Fruit fly (Drosophila melanogaster) whole organism, prepupa: ENCODE measurements around the gene SamDC.

ENCODE experiments used
- CG10631 ChIP-seq: fragments of 200-800 bp; sonication (Bioruptor generic); optimal IDR thresholded peaks from 2 replicates; lab custom pipeline; 2016; ENCODE audit warnings: missing biosample characterization, missing genetic modification characterization
- CG10669 ChIP-seq: fragments of 200-800 bp; sonication (Bioruptor generic); optimal IDR thresholded peaks from 3 replicates; lab custom pipeline; 2018; ENCODE audit warnings: missing biosample characterization, mild to moderate bottlenecking, missing genetic modification characterization, moderate library complexity
- CG11762 ChIP-seq: fragments of 200-800 bp; sonication (Bioruptor generic); optimal IDR thresholded peaks from 3 replicates; lab custom pipeline; 2016; ENCODE audit warnings: missing biosample characterization, missing genetic modification characterization; ENCODE audit not compliant: insufficient read depth
- CG11902 ChIP-seq: fragments of 200-800 bp; sonication (Bioruptor generic); optimal IDR thresholded peaks from 3 replicates; lab custom pipeline; 2016; ENCODE audit warnings: missing biosample characterization, missing genetic modification characterization
- CG3032 ChIP-seq: fragments of 200-800 bp; optimal IDR thresholded peaks from 2 replicates; lab custom pipeline; 2019; ENCODE audit warnings: missing biosample characterization, mild to moderate bottlenecking, missing genetic modification characterization, moderate library complexity
- CG31627 ChIP-seq: fragments of 200-800 bp; sonication (Bioruptor generic); optimal IDR thresholded peaks from 3 replicates; lab custom pipeline; 2016; ENCODE audit warnings: missing biosample characterization, missing genetic modification characterization
- CG32006 ChIP-seq: fragments of 200-800 bp; sonication (Bioruptor generic); optimal IDR thresholded peaks from 3 replicates; lab custom pipeline; 2017; ENCODE audit warnings: missing biosample characterization, mild to moderate bottlenecking, missing genetic modification characterization
- CG4318 ChIP-seq: fragments of 200-800 bp; sonication (Bioruptor generic); optimal IDR thresholded peaks from 3 replicates; lab custom pipeline; 2017; ENCODE audit warnings: missing biosample characterization, mild to moderate bottlenecking, missing genetic modification characterization
- CG6163 ChIP-seq: fragments of 200-800 bp; sonication (Bioruptor generic); IDR thresholded peaks from 3 replicates; pipeline ENCODE4 v1.3.6; 2022; ENCODE audit warnings: missing biosample characterization, missing genetic modification characterization
- CG6808 ChIP-seq: fragments of 200-800 bp; sonication (Bioruptor generic); optimal IDR thresholded peaks from 3 replicates; lab custom pipeline; 2017; ENCODE audit warnings: missing biosample characterization, missing genetic modification characterization, mild to moderate bottlenecking, moderate library complexity, missing genetic modification reagents
- CG6854 ChIP-seq: fragments of 200-800 bp; sonication (Bioruptor generic); optimal IDR thresholded peaks from 2 replicates; lab custom pipeline; 2017; ENCODE audit warnings: missing biosample characterization, mild to moderate bottlenecking, missing genetic modification characterization
- CG7368 ChIP-seq: fragments of 200-800 bp; sonication (Bioruptor generic); optimal IDR thresholded peaks from 3 replicates; lab custom pipeline; 2016; ENCODE audit warnings: missing biosample characterization, missing genetic modification characterization
- CG8119 ChIP-seq: fragments of 200-800 bp; sonication (Bioruptor generic); IDR thresholded peaks from 3 replicates; pipeline ENCODE4 v1.3.6; 2022; ENCODE audit warnings: missing biosample characterization, missing genetic modification characterization
- CG8319 ChIP-seq: fragments of 200-800 bp; sonication (Bioruptor generic); optimal IDR thresholded peaks from 3 replicates; lab custom pipeline; 2016; ENCODE audit warnings: missing biosample characterization, missing genetic modification characterization
- CG8632 ChIP-seq: fragments of 200-800 bp; sonication (Bioruptor generic); optimal IDR thresholded peaks from 3 replicates; lab custom pipeline; 2016; ENCODE audit warnings: missing biosample characterization, missing genetic modification characterization
- Eip75B ChIP-seq: fragments of 200-800 bp; sonication (Bioruptor generic); optimal IDR thresholded peaks from 3 replicates; lab custom pipeline; 2016; ENCODE audit warnings: missing biosample characterization, missing genetic modification characterization
- Eip78C ChIP-seq: fragments of 200-800 bp; sonication (Bioruptor generic); peaks from one replicate; lab custom pipeline; 2016; ENCODE audit warnings: missing biosample characterization, missing genetic modification characterization
- Eip93F ChIP-seq: fragments of 200-800 bp; sonication (Bioruptor generic); optimal IDR thresholded peaks from 2 replicates; lab custom pipeline; 2016; ENCODE audit warnings: missing biosample characterization, mild to moderate bottlenecking, missing genetic modification characterization
- Ets21C ChIP-seq: fragments of 200-800 bp; sonication (Bioruptor generic); optimal IDR thresholded peaks from 3 replicates; lab custom pipeline; 2016; ENCODE audit warnings: missing biosample characterization, missing genetic modification characterization
- Ets96B ChIP-seq: fragments of 200-800 bp; optimal IDR thresholded peaks from 2 replicates; lab custom pipeline; 2019; ENCODE audit warnings: missing biosample characterization, mild to moderate bottlenecking, missing genetic modification characterization, moderate library complexity
- Gug ChIP-seq: fragments of 200-800 bp; sonication (Bioruptor generic); IDR thresholded peaks from 2 replicates; pipeline ENCODE4 v1.3.6; 2022; ENCODE audit warnings: missing biosample characterization, missing genetic modification characterization
- Hr38 ChIP-seq: sonication (Bioruptor generic); optimal IDR thresholded peaks from 2 replicates; lab custom pipeline; 2016; ENCODE audit warnings: missing biosample characterization, missing genetic modification characterization
- Lpt ChIP-seq: fragments of 200-800 bp; sonication (Bioruptor generic); optimal IDR thresholded peaks from 3 replicates; lab custom pipeline; 2016; ENCODE audit warnings: missing biosample characterization, missing genetic modification characterization
- Sox14 ChIP-seq: fragments of 200-800 bp; sonication (Bioruptor generic); optimal IDR thresholded peaks from 3 replicates; lab custom pipeline; 2016; ENCODE audit warnings: missing biosample characterization, missing genetic modification characterization
- Sox15 ChIP-seq: fragments of 200-800 bp; sonication (Bioruptor generic); optimal IDR thresholded peaks from 3 replicates; lab custom pipeline; 2016; ENCODE audit warnings: missing biosample characterization, missing genetic modification characterization
- achi ChIP-seq: fragments of 200-800 bp; sonication (Bioruptor generic); optimal IDR thresholded peaks from 3 replicates; lab custom pipeline; 2016; ENCODE audit warnings: missing biosample characterization, missing genetic modification characterization
- acj6 ChIP-seq: fragments of 200-800 bp; sonication (Bioruptor generic); optimal IDR thresholded peaks from 3 replicates; lab custom pipeline; 2016; ENCODE audit warnings: missing biosample characterization, missing genetic modification characterization
- cyc ChIP-seq: fragments of 200-800 bp; sonication (Bioruptor generic); optimal IDR thresholded peaks from 3 replicates; lab custom pipeline; 2016; ENCODE audit warnings: missing biosample characterization, missing genetic modification characterization
- esn ChIP-seq: fragments of 200-800 bp; sonication (Bioruptor generic); optimal IDR thresholded peaks from 2 replicates; lab custom pipeline; 2016; ENCODE audit warnings: missing biosample characterization, mild to moderate bottlenecking, missing genetic modification characterization, moderate library complexity
- fd85E ChIP-seq: fragments of 200-800 bp; sonication (Bioruptor generic); optimal IDR thresholded peaks from 3 replicates; lab custom pipeline; 2016; ENCODE audit warnings: missing biosample characterization, missing genetic modification characterization
- fkh ChIP-seq: fragments of 200-800 bp; sonication (Bioruptor generic); optimal IDR thresholded peaks from 3 replicates; lab custom pipeline; 2017; ENCODE audit warnings: missing biosample characterization, mild to moderate bottlenecking, missing genetic modification characterization, moderate library complexity
- lz ChIP-seq: fragments of 200-800 bp; sonication (Bioruptor generic); optimal IDR thresholded peaks from 3 replicates; lab custom pipeline; 2016; ENCODE audit warnings: missing biosample characterization, missing genetic modification characterization
- pdm3 ChIP-seq: fragments of 200-800 bp; sonication (Bioruptor generic); optimal IDR thresholded peaks from 3 replicates; lab custom pipeline; 2016; ENCODE audit warnings: missing biosample characterization, missing genetic modification characterization
- salr ChIP-seq, 2 experiments: fragments of 200-800 bp; sonication (Bioruptor generic); optimal IDR thresholded peaks; 3 replicates each; lab custom pipeline; 2016 to 2018; ENCODE audit warnings: missing biosample characterization in 2 of 2, missing genetic modification characterization in 2 of 2, mild to moderate bottlenecking in 1 of 2
- ss ChIP-seq, 2 experiments: fragments of 200-800 bp; sonication (Bioruptor generic); optimal IDR thresholded peaks; 2 replicates in 1 of 2; 3 replicates in 1 of 2; lab custom pipeline; 2017 to 2018; ENCODE audit warnings: mild to moderate bottlenecking in 2 of 2, missing biosample characterization in 2 of 2, missing genetic modification characterization in 2 of 2, moderate library complexity in 1 of 2
- vri ChIP-seq: fragments of 200-800 bp; sonication (Bioruptor generic); optimal IDR thresholded peaks from 3 replicates; lab custom pipeline; 2016; ENCODE audit warnings: missing biosample characterization, mild to moderate bottlenecking, missing genetic modification characterization

Gene SamDC

dm6 chr2L:10314327-10315210 is 24.7 kb upstream of the SamDC start, which contains the start of the genes Usp14 and CG4972 (continued):
- no peak for TF ChIP-seq CG4318 (GFP tag; lab: Kevin White, UChicago)
- TF ChIP-seq esn (GFP tag; lab: Kevin White, UChicago): peak; percentile 6
- no peak for TF ChIP-seq CG6854 (GFP tag; lab: Kevin White, UChicago)
- TF ChIP-seq, all 60 proteins: peak for 6

dm6 chr2L:10315888-10316287 is 23.4 kb upstream of the SamDC start:
- TF ChIP-seq acj6 (GFP tag; lab: Kevin White, UChicago) (no peak), CG32006 (GFP tag; lab: Kevin White, UChicago) (no peak), ss (GFP tag; optimal IDR thresholded peaks at IDR 0.05; lab: Kevin White, UChicago) (no peak), CG7368 (GFP tag; lab: Kevin White, UChicago) (no peak), CG8632 (no peak), Gug (GFP tag; lab: Robert Waterston, UW) (no peak), lz (GFP tag; lab: Kevin White, UChicago) (no peak), pdm3 (GFP tag; lab: Kevin White, UChicago) (no peak), CG8119 (GFP tag; lab: Robert Waterston, UW) (no peak), CG10631 (GFP tag; lab: Kevin White, UChicago) (no peak), CG10669 (GFP tag; lab: Kevin White, UChicago) (no peak), fd85E (GFP tag; lab: Kevin White, UChicago) (no peak), CG11902 (GFP tag; lab: Kevin White, UChicago) (no peak), CG6808 (no peak)

- no peak for TF ChIP-seq Sox14 (GFP tag; lab: Kevin White, UChicago)
- peak; percentile 94 for TF ChIP-seq vri (GFP tag; lab: Kevin White, UChicago)
- peak; percentile 27 for TF ChIP-seq Eip93F
- TF ChIP-seq Gug (GFP tag; lab: Robert Waterston, UW): no peak
These were observed 19.0 kb upstream of the SamDC start for dm6 chr2L:10320174-10320775.

- TF ChIP-seq CG10631 (GFP tag; lab: Kevin White, UChicago) (no peak), CG6163 (GFP tag; lab: Robert Waterston, UW) (no peak), Sox14 (GFP tag; lab: Kevin White, UChicago) (no peak), CG6808 (no peak), Sox15 (GFP tag; lab: Kevin White, UChicago) (no peak), acj6 (GFP tag; lab: Kevin White, UChicago) (no peak), Eip75B (GFP tag; lab: Kevin White, UChicago) (no peak), CG11762 (GFP tag; lab: Kevin White, UChicago) (no peak), salr (GFP tag; optimal IDR thresholded peaks at IDR 0.05; lab: Kevin White, UChicago) (no peak), Eip78C (GFP tag; lab: Kevin White, UChicago) (peak; percentile 71), CG8319 (GFP tag; lab: Kevin White, UChicago) (no peak), ss (GFP tag; optimal IDR thresholded peaks at IDR 0.05; lab: Kevin White, UChicago) (no peak), Ets21C (GFP tag; lab: Kevin White, UChicago) (no peak), Eip93F (no peak), Ets96B (tag; lab: Kevin White, UChicago) (no peak), achi (GFP tag; lab: Kevin White, UChicago) (no peak), CG31627 (GFP tag; lab: Kevin White, UChicago) (no peak), Hr38 (GFP tag; lab: Kevin White, UChicago) (no peak), fkh (peak; percentile 85), cyc (peak; percentile 9), fd85E (GFP tag; lab: Kevin White, UChicago) (no peak), CG3032 (tag; lab: Kevin White, UChicago) (no peak), Gug (GFP tag; lab: Robert Waterston, UW) (no peak), Lpt (no peak)
These were observed 18.1 kb upstream of the SamDC start for dm6 chr2L:10321036-10321583.
